Fruit fly (Drosophila melanogaster): ENCODE results near the gene BI-1.

Gene BI-1

dm6 chr3L:8340264-8341095 lies 31.7 kb upstream of the BI-1 start, which contains the start of the genes Prim1 and CG7083 (continued):
- TF ChIP-seq CG8089 (GFP tag; optimal IDR thresholded peaks at IDR 0.05) (no peak), phol (tag; optimal IDR thresholded peaks at IDR 0.05) (peak; percentile 68), CG17568 (GFP tag; optimal IDR thresholded peaks at IDR 0.05) (no peak), Scr (GFP tag; IDR thresholded peaks at IDR 0.05; ENCODE audit: partially characterized antibody) (peak; percentile 48), zen (tag; optimal IDR thresholded peaks at IDR 0.05) (peak; percentile 63), nau (GFP tag; optimal IDR thresholded peaks at IDR 0.05) (no peak), gsb (GFP tag; IDR thresholded peaks at IDR 0.05) (no peak), otp (GFP tag; IDR thresholded peaks at IDR 0.05) (0 out of 3 replicates have a peak, but pooled peaks have one; percentile 9), disco-r (GFP tag; optimal IDR thresholded peaks at IDR 0.05) (no peak), CG14441 (GFP tag; IDR thresholded peaks at IDR 0.05) (no peak), sens (GFP tag) (peak; percentile 93), CG3163 (GFP tag; optimal IDR thresholded peaks at IDR 0.05) (peak; percentile 13), emc (GFP tag; optimal IDR thresholded peaks at IDR 0.05) (peak; percentile 6), unpg (GFP tag; optimal IDR thresholded peaks at IDR 0.05) (peak; percentile 63), ind (GFP tag; optimal IDR thresholded peaks at IDR 0.05) (peak; percentile 53), CG13123 (GFP tag; optimal IDR thresholded peaks at IDR 0.05) (peak; percentile 39), CG15479 (GFP tag; optimal IDR thresholded peaks at IDR 0.05) (peak; percentile 33), CG31388 (GFP tag; optimal IDR thresholded peaks at IDR 0.05) (peak; percentile 7), CG8290 (GFP tag; optimal IDR thresholded peaks at IDR 0.05) (peak; percentile 47), CG8290 (tag; optimal IDR thresholded peaks at IDR 0.05) (peak; percentile 36 to 72), mirr (GFP tag; optimal IDR thresholded peaks at IDR 0.05) (peak; percentile 32), schlank (tag; optimal IDR thresholded peaks at IDR 0.05) (no peak), CG3065 (GFP tag; optimal IDR thresholded peaks at IDR 0.05) (no peak), CG13424 (tag; optimal IDR thresholded peaks at IDR 0.05) (peak; percentile 61), Hr39 (optimal IDR thresholded peaks at IDR 0.05) (no peak), pum (GFP tag; optimal IDR thresholded peaks at IDR 0.05) (peak; percentile 62), Fer1 (GFP tag; optimal IDR thresholded peaks at IDR 0.05) (peak; percentile 59), gcm2 (GFP tag; optimal IDR thresholded peaks at IDR 0.05) (no peak), Hand (GFP tag; optimal IDR thresholded peaks at IDR 0.05) (no peak), CG15269 (tag; optimal IDR thresholded peaks at IDR 0.05) (peak; percentile 52), CG3726 (GFP tag; IDR thresholded peaks at IDR 0.05) (no peak), kah (GFP tag; optimal IDR thresholded peaks at IDR 0.05) (no peak), grau (tag; optimal IDR thresholded peaks at IDR 0.05) (peak; percentile 52), CG8388 (GFP tag; optimal IDR thresholded peaks at IDR 0.05) (peak; percentile 51), CG14710 (tag; optimal IDR thresholded peaks at IDR 0.05) (peak; percentile 78), Hr51 (GFP tag; optimal IDR thresholded peaks at IDR 0.05) (peak; percentile 57 to 66), CG7839 (tag; optimal IDR thresholded peaks at IDR 0.05) (peak; percentile 33), CG18599 (GFP tag; optimal IDR thresholded peaks at IDR 0.05) (peak; percentile 77), CG4328 (GFP tag; optimal IDR thresholded peaks at IDR 0.05) (no peak), CG15011 (GFP tag; optimal IDR thresholded peaks at IDR 0.05) (no peak), ewg (GFP tag; optimal IDR thresholded peaks at IDR 0.05) (peak; percentile 54), Atf6 (GFP tag; IDR thresholded peaks at IDR 0.05) (peak; percentile 34; the same call in 1 of the 2 replicates), CG2678 (tag; optimal IDR thresholded peaks at IDR 0.05) (no peak), Blimp-1 (GFP tag; optimal IDR thresholded peaks at IDR 0.05) (peak; percentile 17), jing (GFP tag; optimal IDR thresholded peaks at IDR 0.05) (no peak), Chrac-16 (GFP tag; optimal IDR thresholded peaks at IDR 0.05) (peak; percentile 55), CG5953 (GFP tag; IDR thresholded peaks at IDR 0.05) (no peak), CG15601 (tag; optimal IDR thresholded peaks at IDR 0.05) (peak; percentile 34), CG17912 (GFP tag; optimal IDR thresholded peaks at IDR 0.05) (no peak)
